Worm (Caenorhabditis elegans) whole organism, early embryonic: ENCODE data around the gene sra-10.

Experiments used
- B0310.2 ChIP-seq: sonication (generic microtip); optimal IDR thresholded peaks from 2 replicates; lab custom pipeline; 2016; ENCODE audit warnings: mild to moderate bottlenecking, missing genetic modification characterization, missing compliant biosample characterization
- ama-1 ChIP-seq: fragments of 150-350 bp; optimal IDR thresholded peaks from 2 replicates; lab custom pipeline; 2014
- ceh-13 ChIP-seq: fragments of 200-800 bp; sonication (Bioruptor generic); optimal IDR thresholded peaks from 2 replicates; lab custom pipeline; 2018; ENCODE audit warnings: mild to moderate bottlenecking, missing genetic modification characterization, missing compliant biosample characterization
- ceh-36 ChIP-seq: sonication (generic microtip); optimal IDR thresholded peaks from 2 replicates; lab custom pipeline; 2016; ENCODE audit warnings: missing genetic modification characterization, inconsistent platforms, missing compliant biosample characterization
- hmbx-1 ChIP-seq: sonication (generic microtip); optimal IDR thresholded peaks from 2 replicates; lab custom pipeline; 2016; ENCODE audit warnings: mild to moderate bottlenecking, missing genetic modification characterization, missing compliant biosample characterization
- pes-1 ChIP-seq: fragments of 200-800 bp; sonication (Bioruptor generic); IDR thresholded peaks from 2 replicates; pipeline ENCODE4 v1.3.6; 2022; ENCODE audit warnings: missing genetic modification reagents, missing genetic modification characterization, missing compliant biosample characterization
- sea-1 ChIP-seq: fragments of 200-800 bp; sonication (Bioruptor generic); conservative IDR thresholded peaks from 2 replicates; pipeline ENCODE4 v1.3.6; 2022; ENCODE audit warnings: missing genetic modification characterization, missing compliant biosample characterization
- tbx-11 ChIP-seq: fragments of 200-800 bp; sonication (Bioruptor generic); IDR thresholded peaks from 2 replicates; pipeline ENCODE4 v1.3.6; 2022; ENCODE audit warnings: missing genetic modification characterization, missing compliant biosample characterization
- tra-4 ChIP-seq: sonication (generic microtip); optimal IDR thresholded peaks from 2 replicates; lab custom pipeline; 2017; ENCODE audit warnings: missing genetic modification characterization, missing compliant biosample characterization

ce11 chrII:10894996-10895395 is at the start of gene sra-10:
- TF ChIP-seq ceh-36 (tag; lab: Kevin White, UChicago): no peak
- no peak for TF ChIP-seq B0310.2
- no peak for TF ChIP-seq tra-4 (tag; lab: Kevin White, UChicago)
- no peak for TF ChIP-seq pes-1 (GFP tag; lab: Robert Waterston, UW)
- TF ChIP-seq tbx-11 (GFP tag; lab: Robert Waterston, UW): no peak
- no peak for TF ChIP-seq hmbx-1 (tag; lab: Kevin White, UChicago)
- TF ChIP-seq ama-1 (lab: Kevin White, UChicago): no peak
- no peak for TF ChIP-seq sea-1 (GFP tag; lab: Robert Waterston, UW)
- no peak for TF ChIP-seq ceh-13 (GFP tag; lab: Kevin White, UChicago)
